Fruit fly (Drosophila melanogaster) whole organism, prepupa: ENCODE data around the gene CG31869.

Experiments used
- CG7368 ChIP-seq: fragments of 200-800 bp; sonication (Bioruptor generic); optimal IDR thresholded peaks from 3 replicates; lab custom pipeline; 2016; ENCODE audit warnings: missing biosample characterization, missing genetic modification characterization
- OdsH ChIP-seq: fragments of 200-800 bp; sonication (Bioruptor generic); optimal IDR thresholded peaks from 3 replicates; lab custom pipeline; 2016; ENCODE audit warnings: missing biosample characterization, missing genetic modification characterization

dm6 chr2L:10831590-10831989 lies 30.7 kb upstream of the CG31869 start:
- no peak for TF ChIP-seq OdsH (GFP tag; lab: Kevin White, UChicago)
- TF ChIP-seq CG7368 (GFP tag; lab: Kevin White, UChicago): no peak
